Fruit fly (Drosophila melanogaster): Measurements from ENCODE around the gene NT1.

- TF ChIP-seq CG8478 (optimal IDR thresholded peaks at IDR 0.05) (no peak), psq (optimal IDR thresholded peaks at IDR 0.05) (no peak), EcR (GFP tag; optimal IDR thresholded peaks at IDR 0.05) (no peak), usp (GFP tag; optimal IDR thresholded peaks at IDR 0.05) (no peak), pan (optimal IDR thresholded peaks at IDR 0.05) (no peak), Dll (optimal IDR thresholded peaks at IDR 0.05) (no peak)
These were observed 45.2 kb upstream of the NT1 start for dm6 chr3L:4553395-4553794.
